Worm (Caenorhabditis elegans): Measurements from ENCODE around the gene fahd-1.

DNA sequence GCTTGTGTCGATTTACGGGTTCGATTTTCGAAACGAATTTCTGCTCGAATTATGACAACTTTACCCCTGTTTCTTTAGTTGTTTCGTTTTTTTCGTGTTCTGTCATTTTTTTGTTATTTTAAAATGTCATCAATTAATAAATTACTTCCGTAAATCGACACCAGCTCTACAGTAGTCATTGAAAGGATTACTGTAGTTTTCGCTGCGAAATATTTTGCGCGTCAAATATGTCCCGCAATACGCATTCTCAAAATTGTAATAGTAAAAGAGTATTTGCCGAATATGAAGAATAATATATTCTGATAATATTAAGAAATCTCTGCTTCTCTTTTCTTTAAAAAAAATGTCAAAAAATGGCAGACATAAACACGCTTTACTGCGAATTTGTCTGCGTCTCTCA is 1.2 kb downstream of the fahd-1 start:
- TF ChIP-seq nhr-237 (tag; optimal IDR thresholded peaks at IDR 0.05): no peak
- TF ChIP-seq nhr-11 (tag; optimal IDR thresholded peaks at IDR 0.05): no peak
- no peak for TF ChIP-seq jun-1 (tag; optimal IDR thresholded peaks at IDR 0.05)
- no peak for TF ChIP-seq fkh-10 (GFP tag; optimal IDR thresholded peaks at IDR 0.05)
- no peak for TF ChIP-seq skn-1 (tag; optimal IDR thresholded peaks at IDR 0.05)
- no peak for TF ChIP-seq ztf-11 (tag; optimal IDR thresholded peaks at IDR 0.05)
- no peak for TF ChIP-seq nhr-67 (tag; optimal IDR thresholded peaks at IDR 0.05)
- TF ChIP-seq ceh-16 (tag; optimal IDR thresholded peaks at IDR 0.05): no peak
- TF ChIP-seq zag-1 (tag; optimal IDR thresholded peaks at IDR 0.05): no peak
- TF ChIP-seq ama-1 (optimal IDR thresholded peaks at IDR 0.05): no peak
- TF ChIP-seq nhr-23 (tag; optimal IDR thresholded peaks at IDR 0.05): no peak
- no peak for TF ChIP-seq sea-2 (GFP tag; optimal IDR thresholded peaks at IDR 0.05)
- TF ChIP-seq egl-27 (tag; optimal IDR thresholded peaks at IDR 0.05): no peak
